Worm (Caenorhabditis elegans) whole organism, L4 larva: ENCODE measurements around the gene aex-4.

Source experiments
- D1046.2 ChIP-seq: fragments of 200-800 bp; sonication (Bioruptor generic); IDR thresholded peaks from 2 replicates; pipeline ENCODE4 v1.3.6; 2022; ENCODE audit warnings: missing genetic modification characterization, missing compliant biosample characterization
- F26F4.8 ChIP-seq: fragments of 200-800 bp; sonication (Bioruptor generic); conservative IDR thresholded peaks from 2 replicates; pipeline ENCODE4 v1.3.6; 2022; ENCODE audit warnings: missing genetic modification characterization, missing compliant biosample characterization
- F44E2.7 ChIP-seq: fragments of 200-800 bp; sonication (Bioruptor generic); IDR thresholded peaks from 2 replicates; pipeline ENCODE4 v2.1.2; 2022; ENCODE audit warnings: missing genetic modification characterization, missing compliant biosample characterization
- T20F7.1 ChIP-seq: fragments of 200-800 bp; sonication (Bioruptor generic); optimal IDR thresholded peaks from 2 replicates; lab custom pipeline; 2018; ENCODE audit warnings: mild to moderate bottlenecking, missing genetic modification characterization, missing compliant biosample characterization
- Y5F2A.4 ChIP-seq: fragments of 200-800 bp; sonication (Bioruptor generic); optimal IDR thresholded peaks from 2 replicates; lab custom pipeline; 2018; ENCODE audit warnings: mild to moderate bottlenecking, missing genetic modification characterization, missing compliant biosample characterization
- aha-1 ChIP-seq: fragments of 150-350 bp; peaks from one replicate; lab custom pipeline; 2014; ENCODE audit warnings: missing biosample characterization, missing genetic modification characterization
- ceh-44 ChIP-seq: fragments of 200-800 bp; sonication (Bioruptor generic); IDR thresholded peaks from 2 replicates; pipeline ENCODE4 v1.3.6; 2022; ENCODE audit warnings: missing genetic modification reagents, missing genetic modification characterization, missing compliant biosample characterization
- ceh-82 ChIP-seq: sonication (generic microtip); optimal IDR thresholded peaks from 2 replicates; lab custom pipeline; 2017; ENCODE audit warnings: missing biosample characterization, missing genetic modification characterization
- dmd-8 ChIP-seq: fragments of 200-800 bp; sonication (Bioruptor generic); IDR thresholded peaks from 2 replicates; pipeline ENCODE4 v1.3.6; 2022; ENCODE audit warnings: missing genetic modification characterization, missing compliant biosample characterization
- egl-27 ChIP-seq: sonication (generic microtip); optimal IDR thresholded peaks from 3 replicates; lab custom pipeline; 2017; ENCODE audit warnings: missing biosample characterization, missing genetic modification reagents, missing genetic modification characterization
- hlh-11 ChIP-seq: fragments of 200-800 bp; sonication (Bioruptor generic); optimal IDR thresholded peaks from 2 replicates; lab custom pipeline; 2018; ENCODE audit warnings: mild to moderate bottlenecking, missing genetic modification characterization, missing compliant biosample characterization
- hmg-1.1 ChIP-seq: fragments of 200-800 bp; sonication (Bioruptor generic); IDR thresholded peaks from 2 replicates; pipeline ENCODE4 v1.3.6; 2022; ENCODE audit warnings: missing genetic modification reagents, missing genetic modification characterization, missing compliant biosample characterization
- lim-7 ChIP-seq: fragments of 200-800 bp; sonication (Bioruptor generic); IDR thresholded peaks from 2 replicates; pipeline ENCODE4 v1.3.6; 2022; ENCODE audit warnings: missing genetic modification characterization, missing compliant biosample characterization
- lir-3 ChIP-seq: sonication (generic microtip); optimal IDR thresholded peaks from 2 replicates; lab custom pipeline; 2016; ENCODE audit warnings: mild to moderate bottlenecking, missing genetic modification characterization, missing compliant biosample characterization
- lsy-2 ChIP-seq, 2 experiments: fragments of 150-350 bp in 1 of 2; sonication (generic microtip) in 1 of 2; optimal IDR thresholded peaks; 2 replicates each; lab custom pipeline; 2014 to 2017; ENCODE audit warnings: missing biosample characterization in 2 of 2, missing genetic modification characterization in 2 of 2
- nhr-102 ChIP-seq: sonication (generic microtip); optimal IDR thresholded peaks from 2 replicates; lab custom pipeline; 2016; ENCODE audit warnings: mild to moderate bottlenecking, missing genetic modification characterization, moderate library complexity, missing compliant biosample characterization
- nhr-111 ChIP-seq: fragments of 200-800 bp; sonication (Bioruptor generic); optimal IDR thresholded peaks from 2 replicates; lab custom pipeline; 2018; ENCODE audit warnings: mild to moderate bottlenecking, missing genetic modification characterization, missing compliant biosample characterization
- nhr-41 ChIP-seq: fragments of 200-800 bp; sonication (Bioruptor generic); IDR thresholded peaks from 2 replicates; pipeline ENCODE4 v1.3.6; 2022; ENCODE audit warnings: missing genetic modification reagents, missing genetic modification characterization, missing compliant biosample characterization
- nhr-6 ChIP-seq: fragments of 150-350 bp; optimal IDR thresholded peaks from 2 replicates; lab custom pipeline; 2014; ENCODE audit warnings: missing biosample characterization, missing genetic modification characterization
- pha-4 ChIP-seq, 2 experiments: fragments of 150-350 bp in 1 of 2; fragments of 200-800 bp in 1 of 2; sonication (Bioruptor generic) in 1 of 2; IDR thresholded peaks in 1 of 2; optimal IDR thresholded peaks in 1 of 2; 2 replicates each; pipeline versions ENCODE4 v1.3.6 to Lab custom; 2014 to 2022; ENCODE audit warnings: missing genetic modification characterization in 2 of 2, missing genetic modification reagents in 2 of 2, missing biosample characterization in 1 of 2, missing compliant biosample characterization in 1 of 2
- saeg-2 ChIP-seq: fragments of 200-800 bp; sonication (Bioruptor generic); IDR thresholded peaks from 2 replicates; pipeline ENCODE4 v1.3.6; 2022; ENCODE audit warnings: missing genetic modification reagents, missing genetic modification characterization, missing compliant biosample characterization
- set-16 ChIP-seq: fragments of 200-800 bp; sonication (Bioruptor generic); IDR thresholded peaks from 2 replicates; pipeline ENCODE4 v1.3.6; 2022; ENCODE audit warnings: missing genetic modification reagents, missing genetic modification characterization, missing compliant biosample characterization
- skn-1 ChIP-seq: fragments of 150-350 bp; optimal IDR thresholded peaks from 2 replicates; lab custom pipeline; 2014; ENCODE audit warnings: missing biosample characterization, missing genetic modification characterization
- snpc-1.2 ChIP-seq: fragments of 200-800 bp; sonication (Bioruptor generic); IDR thresholded peaks from 2 replicates; pipeline ENCODE4 v1.3.6; 2022; ENCODE audit warnings: missing genetic modification reagents, missing genetic modification characterization, missing compliant biosample characterization
- tag-97 ChIP-seq: fragments of 200-800 bp; sonication (Bioruptor generic); IDR thresholded peaks from 2 replicates; pipeline ENCODE4 v1.3.6; 2022; ENCODE audit warnings: missing genetic modification characterization, missing compliant biosample characterization
- unc-130 ChIP-seq: sonication (generic microtip); optimal IDR thresholded peaks from 2 replicates; lab custom pipeline; 2016; ENCODE audit warnings: missing genetic modification reagents, missing genetic modification characterization, missing compliant biosample characterization
- unc-39 ChIP-seq: sonication (generic microtip); optimal IDR thresholded peaks from 2 replicates; lab custom pipeline; 2017; ENCODE audit warnings: missing biosample characterization, missing genetic modification characterization
- unc-62 ChIP-seq, 3 experiments: fragments of 150-350 bp in 1 of 3; sonication (generic microtip); optimal IDR thresholded peaks in 2 of 3; peaks in 1 of 3; 1 replicate in 1 of 3; 2 replicates in 2 of 3; lab custom pipeline; 2014 to 2017; ENCODE audit warnings: missing biosample characterization in 3 of 3, missing genetic modification characterization in 3 of 3, missing genetic modification reagents in 3 of 3, missing genotype in 1 of 3
- zfp-2 ChIP-seq: sonication (generic microtip); optimal IDR thresholded peaks from 2 replicates; lab custom pipeline; 2016; ENCODE audit warnings: mild to moderate bottlenecking, missing genetic modification characterization, missing compliant biosample characterization
- zfp-3 ChIP-seq: fragments of 200-800 bp; sonication (Bioruptor generic); conservative IDR thresholded peaks from 2 replicates; pipeline ENCODE4 v1.3.6; 2022; ENCODE audit warnings: missing genetic modification reagents, missing genetic modification characterization, missing compliant biosample characterization
- zip-2 ChIP-seq: fragments of 150-350 bp; optimal IDR thresholded peaks from 2 replicates; lab custom pipeline; 2014; ENCODE audit warnings: missing biosample characterization, missing genetic modification characterization
- ztf-11 ChIP-seq: fragments of 150-350 bp; optimal IDR thresholded peaks from 2 replicates; lab custom pipeline; 2014; ENCODE audit warnings: missing biosample characterization, missing genetic modification characterization

aex-4 gene

ce11 chrX:3743190-3743589, 14.1 kb downstream of the aex-4 start:
- no peak for TF ChIP-seq F26F4.8 (GFP tag; lab: Robert Waterston, UW)
- TF ChIP-seq unc-62 (GFP tag; optimal IDR thresholded peaks at IDR 0.05 in 1 of 2; lab: Kevin White, UChicago) = peak in 1 of 2 experiments; percentile 93
- TF ChIP-seq unc-62 (tag; optimal IDR thresholded peaks at IDR 0.05; lab: Kevin White, UChicago) = no peak

ce11 chrX:3751370-3751769, 22.3 kb downstream of the aex-4 start:
- TF ChIP-seq ceh-44 (GFP tag; lab: Robert Waterston, UW) = no peak
- no peak for TF ChIP-seq unc-130 (GFP tag; lab: Kevin White, UChicago)
- peak; percentile 69; the same call in 1 of the 2 replicates for TF ChIP-seq set-16 (GFP tag; lab: Robert Waterston, UW)
- TF ChIP-seq ceh-82 = no peak

- TF ChIP-seq snpc-1.2 (GFP tag; lab: Robert Waterston, UW) (no peak), set-16 (GFP tag; lab: Robert Waterston, UW) (peak; percentile 94), aha-1 (tag; lab: Kevin White, UChicago) (peak; percentile 40)
Observed at ce11 chrX:3752443-3752842, 23.4 kb downstream of the aex-4 start.

- TF ChIP-seq unc-39 (tag; lab: Kevin White, UChicago) = no peak
- TF ChIP-seq ztf-11 (tag; lab: Kevin White, UChicago) = no peak
- no peak for TF ChIP-seq dmd-8 (GFP tag; lab: Robert Waterston, UW)
- TF ChIP-seq Y5F2A.4 (GFP tag; lab: Kevin White, UChicago) = no peak
- no peak for TF ChIP-seq skn-1 (tag; lab: Kevin White, UChicago)
- no peak for TF ChIP-seq nhr-102 (tag; lab: Kevin White, UChicago)
- TF ChIP-seq zfp-2 (tag; lab: Kevin White, UChicago) = no peak
Observed at ce11 chrX:3755753-3756152, 26.7 kb downstream of the aex-4 start.

- TF ChIP-seq dmd-8 (GFP tag; lab: Robert Waterston, UW) = no peak
- no peak for TF ChIP-seq zfp-3 (GFP tag; lab: Robert Waterston, UW)
- no peak for TF ChIP-seq D1046.2 (GFP tag; lab: Robert Waterston, UW)
- no peak for TF ChIP-seq F44E2.7 (GFP tag; lab: Robert Waterston, UW)
- no peak for TF ChIP-seq snpc-1.2 (GFP tag; lab: Robert Waterston, UW)
- TF ChIP-seq lir-3 (tag; lab: Kevin White, UChicago) = no peak
- TF ChIP-seq nhr-41 = no peak
- no peak for TF ChIP-seq ceh-44 (GFP tag; lab: Robert Waterston, UW)
- TF ChIP-seq zip-2 = no peak
Observed at ce11 chrX:3756238-3756637, 27.2 kb downstream of the aex-4 start.

- TF ChIP-seq unc-39 (tag; lab: Kevin White, UChicago) (no peak), pha-4 (GFP tag; IDR thresholded peaks at IDR 0.05; lab: Robert Waterston, UW) (no peak), pha-4 (tag; optimal IDR thresholded peaks at IDR 0.05; lab: Kevin White, UChicago) (no peak), F26F4.8 (GFP tag; lab: Robert Waterston, UW) (no peak), lim-7 (GFP tag; lab: Robert Waterston, UW) (no peak), ztf-11 (tag; lab: Kevin White, UChicago) (no peak), nhr-41 (no peak), hmg-1.1 (GFP tag; lab: Robert Waterston, UW) (no peak), egl-27 (tag; lab: Kevin White, UChicago) (no peak), lsy-2 (tag; optimal IDR thresholded peaks at IDR 0.05; lab: Kevin White, UChicago) (no peak), T20F7.1 (GFP tag; lab: Kevin White, UChicago) (no peak), nhr-6 (no peak), hlh-11 (tag; lab: Kevin White, UChicago) (no peak), saeg-2 (GFP tag; lab: Robert Waterston, UW) (no peak), tag-97 (GFP tag; lab: Robert Waterston, UW) (no peak), nhr-111 (GFP tag; lab: Kevin White, UChicago) (no peak)
Observed at ce11 chrX:3758399-3758798, 29.3 kb downstream of the aex-4 start, which contains the start of gene T14G12.12. T14G12.12 (minus strand) TSS chrX:3758499.
